Worm (Caenorhabditis elegans) whole organism, L2 larva: ENCODE results near the gene F26A1.9.

Experiments
- C34F6.9 ChIP-seq: fragments of 150-350 bp; optimal IDR thresholded peaks from 2 replicates; lab custom pipeline; 2014; ENCODE audit warnings: missing biosample characterization, missing genetic modification characterization
- F13H6.1 ChIP-seq: sonication (generic microtip); optimal IDR thresholded peaks from 2 replicates; lab custom pipeline; 2016; ENCODE audit warnings: missing genetic modification characterization, missing compliant biosample characterization
- Y55F3AM.14 ChIP-seq: fragments of 200-800 bp; sonication (Bioruptor generic); optimal IDR thresholded peaks from 2 replicates; lab custom pipeline; 2018; ENCODE audit warnings: mild to moderate bottlenecking, missing genetic modification characterization, missing compliant biosample characterization
- aly-2 ChIP-seq: fragments of 150-350 bp; optimal IDR thresholded peaks from 2 replicates; lab custom pipeline; 2014; ENCODE audit warnings: missing biosample characterization, missing genetic modification characterization
- ama-1 ChIP-seq: fragments of 150-350 bp; optimal IDR thresholded peaks from 2 replicates; lab custom pipeline; 2018; ENCODE audit warnings: inconsistent platforms
- blmp-1 ChIP-seq: sonication (generic microtip); optimal IDR thresholded peaks from 2 replicates; lab custom pipeline; 2017; ENCODE audit warnings: missing genetic modification characterization, mild to moderate bottlenecking, missing compliant biosample characterization, antibody characterized with exemption, moderate library complexity; ENCODE audit not compliant: insufficient read depth
- ceh-82 ChIP-seq: fragments of 150-350 bp; optimal IDR thresholded peaks from 2 replicates; lab custom pipeline; 2014; ENCODE audit warnings: missing biosample characterization, missing genetic modification characterization
- crh-2 ChIP-seq: sonication (generic microtip); optimal IDR thresholded peaks from 2 replicates; lab custom pipeline; 2017; ENCODE audit warnings: missing biosample characterization, missing genetic modification characterization
- egl-27 ChIP-seq: sonication (generic microtip); optimal IDR thresholded peaks from 3 replicates; lab custom pipeline; 2017; ENCODE audit warnings: missing biosample characterization, missing genetic modification reagents, missing genetic modification characterization
- elt-3 ChIP-seq: sonication (generic microtip); optimal IDR thresholded peaks from 2 replicates; lab custom pipeline; 2017; ENCODE audit warnings: missing biosample characterization, missing genetic modification characterization
- fos-1 ChIP-seq: fragments of 150-350 bp; optimal IDR thresholded peaks from 2 replicates; lab custom pipeline; 2014; ENCODE audit warnings: missing biosample characterization, missing genetic modification characterization
- gmeb-1 ChIP-seq: fragments of 150-350 bp; optimal IDR thresholded peaks from 2 replicates; lab custom pipeline; 2014; ENCODE audit warnings: missing biosample characterization, missing genetic modification characterization
- lin-11 ChIP-seq: fragments of 150-350 bp; sonication (generic microtip); optimal IDR thresholded peaks from 2 replicates; lab custom pipeline; 2014; ENCODE audit warnings: missing biosample characterization, missing genetic modification characterization, inconsistent platforms, mixed read lengths
- lin-13 ChIP-seq: fragments of 150-350 bp; optimal IDR thresholded peaks from 2 replicates; lab custom pipeline; 2014; ENCODE audit warnings: missing biosample characterization, missing genetic modification reagents, missing genetic modification characterization
- lin-39 ChIP-seq: fragments of 150-350 bp; optimal IDR thresholded peaks from 2 replicates; lab custom pipeline; 2014; ENCODE audit warnings: missing biosample characterization, missing genetic modification reagents, missing genetic modification characterization
- lsy-2 ChIP-seq, 2 experiments: fragments of 150-350 bp in 1 of 2; sonication (generic microtip) in 1 of 2; optimal IDR thresholded peaks; 2 replicates each; lab custom pipeline; 2014 to 2017; ENCODE audit warnings: missing biosample characterization in 2 of 2, missing genetic modification characterization in 2 of 2
- mdl-1 ChIP-seq, 2 experiments: fragments of 150-350 bp in 1 of 2; sonication (generic microtip) in 1 of 2; optimal IDR thresholded peaks; 2 replicates each; lab custom pipeline; 2017; ENCODE audit warnings: missing biosample characterization in 2 of 2, missing genetic modification characterization in 2 of 2
- nhr-10 ChIP-seq: sonication (generic microtip); optimal IDR thresholded peaks from 2 replicates; lab custom pipeline; 2017; ENCODE audit warnings: missing biosample characterization, missing genetic modification characterization
- nhr-12 ChIP-seq: fragments of 150-350 bp; optimal IDR thresholded peaks from 2 replicates; lab custom pipeline; 2014; ENCODE audit warnings: missing biosample characterization, missing genetic modification characterization
- nhr-129 ChIP-seq: fragments of 150-350 bp; optimal IDR thresholded peaks from 2 replicates; lab custom pipeline; 2014; ENCODE audit warnings: missing biosample characterization, missing genetic modification characterization
- nhr-21 ChIP-seq: fragments of 150-350 bp; optimal IDR thresholded peaks from 2 replicates; lab custom pipeline; 2014; ENCODE audit warnings: missing biosample characterization, missing genetic modification characterization
- nhr-6 ChIP-seq: fragments of 150-350 bp; optimal IDR thresholded peaks from 2 replicates; lab custom pipeline; 2014; ENCODE audit warnings: missing biosample characterization, missing genetic modification characterization
- sem-4 ChIP-seq: fragments of 150-350 bp; optimal IDR thresholded peaks from 2 replicates; lab custom pipeline; 2014; ENCODE audit warnings: missing biosample characterization, missing genetic modification reagents, missing genetic modification characterization
- sma-3 ChIP-seq: sonication (generic microtip); optimal IDR thresholded peaks from 2 replicates; lab custom pipeline; 2016; ENCODE audit warnings: missing genetic modification reagents, missing genetic modification characterization, missing compliant biosample characterization
- sma-9 ChIP-seq, 2 experiments: fragments of 150-350 bp in 1 of 2; sonication (generic microtip) in 1 of 2; optimal IDR thresholded peaks; 2 replicates each; lab custom pipeline; 2014 to 2016; ENCODE audit warnings: missing genetic modification characterization in 2 of 2, mild to moderate bottlenecking in 1 of 2, missing biosample characterization in 1 of 2, missing compliant biosample characterization in 1 of 2, missing genetic modification reagents in 1 of 2, moderate library complexity in 1 of 2
- unc-39 ChIP-seq: fragments of 150-350 bp; optimal IDR thresholded peaks from 2 replicates; lab custom pipeline; 2014; ENCODE audit warnings: missing biosample characterization, missing genetic modification characterization
- unc-55 ChIP-seq: fragments of 150-350 bp; sonication (generic microtip); optimal IDR thresholded peaks from 3 replicates; lab custom pipeline; 2014; ENCODE audit warnings: missing biosample characterization, missing genetic modification reagents, missing genetic modification characterization
- ztf-1 ChIP-seq: fragments of 200-800 bp; sonication (Bioruptor generic); conservative IDR thresholded peaks from 2 replicates; pipeline ENCODE4 v1.3.6; 2022; ENCODE audit warnings: missing genetic modification characterization, missing compliant biosample characterization
- ztf-11 ChIP-seq: sonication (generic microtip); optimal IDR thresholded peaks from 2 replicates; lab custom pipeline; 2017; ENCODE audit warnings: missing biosample characterization, missing genetic modification characterization

The F26A1.9 gene

ce11 chrIII:4809526-4810153 is 19.7 kb downstream of the F26A1.9 start, which contains the start of gene pal-1:
Gene pal-1, minus strand, starts transcription at chrIII:4809576.
- no peak for TF ChIP-seq aly-2 (tag; lab: Kevin White, UChicago)
- TF ChIP-seq, all 48 proteins: peak for 0

- TF ChIP-seq elt-3 (tag; lab: Kevin White, UChicago) (no peak), blmp-1 (tag; lab: Kevin White, UChicago) (no peak), lsy-2 (tag; optimal IDR thresholded peaks at IDR 0.05; lab: Kevin White, UChicago) (peak in 1 of 2 experiments; percentile 63)
Measured at ce11 chrIII:4808089-4808488, 21.3 kb downstream of the F26A1.9 start.

- no peak for TF ChIP-seq lin-11 (tag; lab: Kevin White, UChicago)
- no peak for TF ChIP-seq fos-1 (tag; lab: Kevin White, UChicago)
- no peak for TF ChIP-seq ama-1 (lab: Kevin White, UChicago)
Measured at ce11 chrIII:4806345-4806744, 23.0 kb downstream of the F26A1.9 start.

DNA sequence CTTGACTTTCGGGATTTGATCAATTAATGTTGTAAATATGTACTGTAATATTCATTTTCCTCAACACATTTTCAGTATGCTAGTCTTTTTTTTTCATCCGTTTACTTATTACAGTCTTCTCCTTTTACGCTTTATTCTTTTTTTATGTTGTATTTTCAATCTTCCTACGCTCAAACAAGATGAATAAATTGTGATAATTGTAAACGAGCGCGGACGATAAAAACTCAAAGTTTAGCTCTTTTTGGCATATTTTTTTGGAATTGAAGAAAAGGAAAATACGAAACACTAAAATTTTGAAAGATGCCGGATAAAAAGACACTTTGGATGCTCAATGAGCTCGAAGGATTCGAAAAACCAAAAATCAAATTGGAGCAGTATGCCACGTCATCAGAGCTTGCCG is 26.6 kb downstream of the F26A1.9 start, which contains the start of gene metl-5:
metl-5 (plus strand) TSS at position 301 of the 400 bp plus-strand sequence.
- TF ChIP-seq ceh-82 (tag; lab: Kevin White, UChicago), result no peak
- no peak for TF ChIP-seq Y55F3AM.14 (GFP tag; lab: Kevin White, UChicago)
- no peak for TF ChIP-seq sem-4 (tag; lab: Kevin White, UChicago)

DNA sequence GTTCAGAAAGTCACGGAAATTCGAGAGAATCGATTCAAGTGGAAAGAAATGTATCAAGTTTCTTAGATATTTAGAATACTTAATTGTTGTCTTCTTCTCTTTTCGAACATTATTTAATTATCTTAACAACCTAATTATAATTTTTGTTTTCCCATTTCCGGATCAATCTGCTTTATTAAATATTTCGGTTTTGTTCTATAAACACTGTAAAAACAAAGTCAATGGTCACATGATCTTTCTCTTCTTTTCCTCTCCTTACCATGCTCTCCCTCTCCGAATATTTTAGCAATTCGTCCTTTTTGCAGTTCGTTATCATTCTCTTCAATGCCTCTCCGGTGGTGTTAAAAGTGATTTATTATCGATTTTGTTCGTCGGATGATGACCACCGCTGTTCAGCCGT is 32.8 kb downstream of the F26A1.9 start, which contains the start of gene tag-325:
tag-325 (plus strand) TSS at position 301 of the 400 bp plus-strand sequence.
- no peak for TF ChIP-seq C34F6.9
- no peak for TF ChIP-seq lin-39 (tag; lab: Kevin White, UChicago)
- no peak for TF ChIP-seq lin-11 (tag; lab: Kevin White, UChicago)
- TF ChIP-seq nhr-10 (tag; lab: Kevin White, UChicago), result no peak
- peak; percentile 26 for TF ChIP-seq fos-1 (tag; lab: Kevin White, UChicago)

DNA sequence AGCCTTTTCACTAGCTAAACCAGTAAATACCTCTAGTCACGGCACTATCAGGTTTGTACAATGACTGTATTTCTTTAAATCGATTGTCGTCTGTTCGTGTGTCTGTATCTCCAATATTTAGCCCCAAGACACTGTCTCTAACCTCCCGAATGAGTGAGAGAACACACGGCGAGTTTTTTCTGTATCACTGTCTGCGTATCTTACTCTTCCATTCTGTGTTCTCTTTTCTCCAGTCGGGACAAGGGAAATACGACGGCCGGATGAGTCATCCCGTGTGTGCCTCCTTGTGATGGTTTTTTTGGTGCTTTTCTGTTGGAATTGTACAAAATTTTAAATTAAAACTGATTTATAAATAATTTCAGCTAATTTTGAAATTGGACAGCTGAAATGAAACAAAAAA is 33.3 kb downstream of the F26A1.9 start:
- TF ChIP-seq egl-27 (peak; percentile 49), sma-9 (GFP tag; optimal IDR thresholded peaks at IDR 0.05; lab: Kevin White, UChicago) (peak; percentile 65), sma-9 (tag; optimal IDR thresholded peaks at IDR 0.05; lab: Kevin White, UChicago) (no peak), sem-4 (tag; lab: Kevin White, UChicago) (peak; percentile 38), ztf-11 (tag; lab: Kevin White, UChicago) (no peak), F13H6.1 (tag; lab: Kevin White, UChicago) (peak; percentile 73), mdl-1 (tag; optimal IDR thresholded peaks at IDR 0.05; lab: Kevin White, UChicago) (peak in 1 of 2 experiments; percentile 4), nhr-10 (tag; lab: Kevin White, UChicago) (no peak), unc-55 (peak; percentile 55), ztf-1 (no peak), fos-1 (tag; lab: Kevin White, UChicago) (peak; percentile 100), sma-3 (GFP tag; lab: Kevin White, UChicago) (peak; percentile 50), C34F6.9 (peak; percentile 80), Y55F3AM.14 (GFP tag; lab: Kevin White, UChicago) (no peak), lin-13 (GFP tag; lab: Kevin White, UChicago) (peak; percentile 70), nhr-21 (tag; lab: Kevin White, UChicago) (peak; percentile 53), nhr-12 (tag; lab: Kevin White, UChicago) (no peak), lsy-2 (tag; optimal IDR thresholded peaks at IDR 0.05; lab: Kevin White, UChicago) (peak; percentile 19 to 80), unc-39 (tag; lab: Kevin White, UChicago) (no peak), crh-2 (tag; lab: Kevin White, UChicago) (peak; percentile 66), nhr-129 (tag; lab: Kevin White, UChicago) (peak; percentile 76), nhr-6 (tag; lab: Kevin White, UChicago) (peak; percentile 23), gmeb-1 (tag; lab: Kevin White, UChicago) (peak; percentile 35)
